Worm (Caenorhabditis elegans) whole organism, midembryonic: Measurements from ENCODE around the gene C02B10.4.

Experiments
- cog-1 ChIP-seq: sonication (generic microtip); optimal IDR thresholded peaks from 2 replicates; lab custom pipeline; 2016; ENCODE audit warnings: missing genetic modification characterization, missing compliant biosample characterization
- klf-2 ChIP-seq: fragments of 200-800 bp; sonication (Bioruptor generic); conservative IDR thresholded peaks from 2 replicates; pipeline ENCODE4 v1.3.6; 2022; ENCODE audit warnings: missing genetic modification reagents, missing genetic modification characterization, missing compliant biosample characterization
- med-1 ChIP-seq: sonication (generic microtip); optimal IDR thresholded peaks from 2 replicates; lab custom pipeline; 2017; ENCODE audit warnings: missing genetic modification characterization, mild to moderate bottlenecking, missing compliant biosample characterization, antibody characterized with exemption, missing genetic modification reagents; ENCODE audit not compliant: insufficient read depth
- tab-1 ChIP-seq: fragments of 200-800 bp; sonication (Bioruptor generic); IDR thresholded peaks from 2 replicates; pipeline ENCODE4 v1.3.6; 2022; ENCODE audit warnings: missing genetic modification characterization, missing compliant biosample characterization
- ztf-23 ChIP-seq: fragments of 200-800 bp; sonication (Bioruptor generic); IDR thresholded peaks from 2 replicates; pipeline ENCODE4 v1.3.6; 2022; ENCODE audit warnings: missing genetic modification reagents, missing genetic modification characterization, missing compliant biosample characterization

DNA sequence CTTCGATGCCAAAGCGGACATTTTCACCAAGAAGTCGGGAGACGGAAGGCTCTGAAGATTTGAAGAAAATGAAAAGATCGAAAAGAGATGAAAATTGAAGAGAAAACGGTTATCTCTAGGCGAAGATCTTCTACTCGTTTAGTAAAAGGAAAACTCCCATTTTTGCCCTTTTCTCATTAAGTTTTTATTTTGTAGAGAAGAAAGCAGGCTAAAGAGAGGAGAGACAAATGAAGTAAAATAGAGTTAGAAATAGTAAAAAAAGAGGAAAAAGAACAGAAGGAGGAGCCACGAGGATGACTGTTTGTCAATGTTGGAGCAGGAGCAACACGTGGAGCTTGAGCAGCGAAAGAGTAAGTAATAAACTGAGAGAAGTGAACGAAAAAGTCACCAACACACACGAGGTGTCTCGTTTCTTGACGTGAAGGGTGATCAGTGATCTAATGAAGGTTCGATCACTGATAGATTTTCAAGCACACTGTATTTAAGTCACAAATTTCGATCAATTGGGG, 2.5 kb upstream of the C02B10.4 start, which contains the start of gene ivd-1:
- TF ChIP-seq tab-1 (GFP tag; lab: Robert Waterston, UW) (no peak), cog-1 (tag; lab: Kevin White, UChicago) (no peak), ztf-23 (GFP tag; lab: Robert Waterston, UW) (no peak), klf-2 (GFP tag; lab: Robert Waterston, UW) (no peak), med-1 (GFP tag; lab: Kevin White, UChicago) (no peak)
